Fruit fly (Drosophila melanogaster): ENCODE data around the gene CG4036.

Gene CG4036

DNA sequence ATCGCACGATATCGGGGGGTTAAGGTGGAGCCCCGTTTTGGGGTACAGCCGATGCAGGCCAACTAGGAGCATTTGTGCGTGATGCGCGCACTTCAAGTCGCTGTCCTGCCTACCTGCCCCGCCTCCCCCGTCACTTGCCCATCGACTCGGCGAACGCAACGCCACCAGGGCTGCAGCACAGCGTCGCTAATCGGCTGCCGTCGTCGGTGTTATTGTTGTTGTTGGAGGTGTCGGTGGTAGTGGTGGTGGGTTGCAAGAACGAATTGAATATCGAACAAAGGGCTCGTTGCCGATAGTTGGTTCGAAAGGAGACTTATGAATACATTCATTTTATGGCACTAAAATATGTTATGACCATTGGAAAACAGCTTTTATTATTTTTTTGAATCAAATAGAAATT, 31.8 kb upstream of the CG4036 start (continued):
- TF ChIP-seq B-H2 (GFP tag; optimal IDR thresholded peaks at IDR 0.05) (peak; percentile 78), cad (GFP tag; optimal IDR thresholded peaks at IDR 0.05) (no peak), ewg (GFP tag; optimal IDR thresholded peaks at IDR 0.05) (peak; percentile 57), gt (GFP tag; IDR thresholded peaks at IDR 0.05) (no peak), sc (optimal IDR thresholded peaks at IDR 0.05) (no peak), sc (GFP tag; optimal IDR thresholded peaks at IDR 0.05) (no peak), sisA (GFP tag; IDR thresholded peaks at IDR 0.05) (peak; percentile 68), phol (tag; optimal IDR thresholded peaks at IDR 0.05) (peak; percentile 40), vnd (GFP tag; IDR thresholded peaks at IDR 0.05; ENCODE audit: partially characterized antibody) (peak; percentile 92), CG14014 (GFP tag; IDR thresholded peaks at IDR 0.05) (peak; percentile 62), CG17829 (tag; optimal IDR thresholded peaks at IDR 0.05) (peak; percentile 69), CG10209 (GFP tag; optimal IDR thresholded peaks at IDR 0.05) (peak; percentile 35), pita (GFP tag; optimal IDR thresholded peaks at IDR 0.05) (no peak), tio (GFP tag; optimal IDR thresholded peaks at IDR 0.05) (no peak), Asciz (GFP tag; optimal IDR thresholded peaks at IDR 0.05) (no peak), CG9609 (GFP tag; optimal IDR thresholded peaks at IDR 0.05) (peak; percentile 66), amos (GFP tag; IDR thresholded peaks at IDR 0.05; ENCODE audit: partially characterized antibody) (peak; percentile 94), HmgD (GFP tag; optimal IDR thresholded peaks at IDR 0.05) (peak; percentile 79), Optix (GFP tag; IDR thresholded peaks at IDR 0.05) (peak; percentile 61; the same call in 2 of the 3 replicates), Xbp1 (GFP tag; optimal IDR thresholded peaks at IDR 0.05) (peak; percentile 67), Lim3 (GFP tag; IDR thresholded peaks at IDR 0.05) (no peak), otp (GFP tag; IDR thresholded peaks at IDR 0.05) (0 out of 3 replicates have a peak, but pooled peaks have one; percentile 51), croc (GFP tag; conservative IDR thresholded peaks at IDR 0.05) (no peak), ham (GFP tag; IDR thresholded peaks at IDR 0.05) (peak; percentile 9; the same call in 1 of the 2 replicates), CG11093 (GFP tag; IDR thresholded peaks at IDR 0.05) (no peak), CG15479 (GFP tag; optimal IDR thresholded peaks at IDR 0.05) (peak; percentile 3), ERR (GFP tag; optimal IDR thresholded peaks at IDR 0.05) (peak; percentile 13), CG6272 (GFP tag; IDR thresholded peaks at IDR 0.05) (peak; percentile 76), Mrtf (GFP tag; IDR thresholded peaks at IDR 0.05) (peak; percentile 54; the same call in 1 of the 3 replicates), CG12942 (GFP tag; optimal IDR thresholded peaks at IDR 0.05) (peak; percentile 18), fu2 (GFP tag; optimal IDR thresholded peaks at IDR 0.05) (peak; percentile 63), Aef1 (GFP tag; IDR thresholded peaks at IDR 0.05) (peak; percentile 93), mirr (GFP tag; optimal IDR thresholded peaks at IDR 0.05) (peak; percentile 64), CG11695 (GFP tag; IDR thresholded peaks at IDR 0.05) (peak; percentile 47; the same call in 1 of the 3 replicates), CG7271 (tag; optimal IDR thresholded peaks at IDR 0.05) (no peak), CG6765 (GFP tag; optimal IDR thresholded peaks at IDR 0.05) (no peak), zfh2 (GFP tag; optimal IDR thresholded peaks at IDR 0.05) (peak; percentile 61), sens-2 (GFP tag; IDR thresholded peaks at IDR 0.05) (0 out of 2 replicates have a peak, but pooled peaks have one; percentile 6), lbe (GFP tag; optimal IDR thresholded peaks at IDR 0.05) (peak; percentile 25), CG7839 (tag; optimal IDR thresholded peaks at IDR 0.05) (peak; percentile 40), Hr39 (optimal IDR thresholded peaks at IDR 0.05) (no peak), CG15514 (GFP tag; optimal IDR thresholded peaks at IDR 0.05) (peak; percentile 97), CG17186 (GFP tag; optimal IDR thresholded peaks at IDR 0.05) (peak; percentile 51), esg (GFP tag; conservative IDR thresholded peaks at IDR 0.05) (peak; percentile 47; the same call in 1 of the 2 replicates), kah (GFP tag; optimal IDR thresholded peaks at IDR 0.05) (no peak), hbn (GFP tag; IDR thresholded peaks at IDR 0.05; ENCODE audit: partially characterized antibody) (peak; percentile 89), stwl (tag; optimal IDR thresholded peaks at IDR 0.05) (peak; percentile 83), CG7987 (GFP tag; optimal IDR thresholded peaks at IDR 0.05) (peak; percentile 60), vfl (GFP tag; optimal IDR thresholded peaks at IDR 0.05) (peak; percentile 26), tna (GFP tag; IDR thresholded peaks at IDR 0.05; ENCODE audit: partially characterized antibody) (peak; percentile 86), trh (GFP tag; optimal IDR thresholded peaks at IDR 0.05) (no peak)

All from whole organism, embryonic.